2 worm cellular contexts compared by ENCODE assay signal in the genomic region with DNA sequence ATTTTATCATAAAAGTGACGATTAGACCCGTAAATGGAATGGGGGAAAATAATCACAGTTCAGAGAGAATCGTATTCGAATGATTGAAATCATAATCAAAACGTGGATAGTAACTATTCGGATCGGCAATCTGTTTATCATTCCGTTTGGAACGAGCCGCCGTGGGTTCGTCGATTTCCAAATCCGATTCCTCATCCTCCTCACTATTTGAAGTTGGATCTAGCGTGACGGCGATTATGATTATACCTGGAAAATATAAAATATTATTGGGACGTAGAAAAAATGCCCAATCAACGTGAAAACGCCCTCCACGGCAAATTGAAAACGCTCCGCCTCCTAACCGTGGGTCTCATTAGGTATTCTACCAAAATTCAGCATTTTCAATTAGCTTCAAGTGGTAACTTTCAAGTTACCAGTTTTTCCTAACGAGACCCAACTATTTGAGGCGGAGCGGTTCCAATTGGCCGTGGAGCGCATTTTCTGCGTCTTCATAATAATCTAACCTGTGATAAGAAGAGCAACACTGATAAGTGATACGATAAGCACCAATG.
TF ChIP-seq lines count a peak whose summit lies in the region.

No protein-coding gene starts in this region.

TF ChIP-seq in whole organism, L4 larva, 104 proteins besides CTCF, POLR2A, EP300 and RAD21 (continued from another document):
- no peak for TF ChIP-seq unc-39 (tag; optimal IDR thresholded peaks at IDR 0.05; lab: Kevin White, UChicago)
- TF ChIP-seq dve-1 (tag; optimal IDR thresholded peaks at IDR 0.05; lab: Kevin White, UChicago; ENCODE audit: insufficient read depth): peak; percentile 16
- no peak for TF ChIP-seq lin-29 (GFP tag; IDR thresholded peaks at IDR 0.05; lab: Robert Waterston, UW)
- no peak for TF ChIP-seq Y75B8A.6 (GFP tag; IDR thresholded peaks at IDR 0.05; lab: Robert Waterston, UW)
- no peak for TF ChIP-seq mxl-3 (GFP tag; optimal IDR thresholded peaks at IDR 0.05; lab: Kevin White, UChicago)
- no peak for TF ChIP-seq Y5F2A.4 (GFP tag; optimal IDR thresholded peaks at IDR 0.05; lab: Kevin White, UChicago)
- no peak for TF ChIP-seq nhr-111 (GFP tag; optimal IDR thresholded peaks at IDR 0.05; lab: Kevin White, UChicago)
- TF ChIP-seq madf-9 (GFP tag; conservative IDR thresholded peaks at IDR 0.05; lab: Robert Waterston, UW): no peak; the same call in 1 of the 2 replicates
- peak; percentile 35 for TF ChIP-seq dmd-6 (GFP tag; IDR thresholded peaks at IDR 0.05; lab: Robert Waterston, UW)
- TF ChIP-seq madf-5 (GFP tag; IDR thresholded peaks at IDR 0.05; lab: Robert Waterston, UW): no peak
- TF ChIP-seq lin-1 (GFP tag; IDR thresholded peaks at IDR 0.05; lab: Robert Waterston, UW): no peak
- no peak for TF ChIP-seq fkh-10 (GFP tag; optimal IDR thresholded peaks at IDR 0.05; lab: Kevin White, UChicago)
- TF ChIP-seq nhr-25 (tag; optimal IDR thresholded peaks at IDR 0.05; lab: Kevin White, UChicago; ENCODE audit: borderline replicate concordance, insufficient read depth): no peak
- TF ChIP-seq nhr-237 (tag; optimal IDR thresholded peaks at IDR 0.05; lab: Kevin White, UChicago): no peak
- TF ChIP-seq ztf-7 (tag; optimal IDR thresholded peaks at IDR 0.05; lab: Kevin White, UChicago): no peak
- TF ChIP-seq unc-130 (GFP tag; optimal IDR thresholded peaks at IDR 0.05; lab: Kevin White, UChicago): no peak
- peak; percentile 69 for TF ChIP-seq duxl-1 (tag; optimal IDR thresholded peaks at IDR 0.05; lab: Kevin White, UChicago; ENCODE audit: poor library complexity)
- 0 out of 2 replicates have a peak, but pooled peaks have one; percentile 17 for TF ChIP-seq D1046.2 (GFP tag; IDR thresholded peaks at IDR 0.05; lab: Robert Waterston, UW)
- TF ChIP-seq F37D6.2 (tag; optimal IDR thresholded peaks at IDR 0.05; lab: Kevin White, UChicago): no peak
- TF ChIP-seq ama-1 (optimal IDR thresholded peaks at IDR 0.05; lab: Kevin White, UChicago): peak; percentile 51
- TF ChIP-seq F44E2.7 (GFP tag; IDR thresholded peaks at IDR 0.05; lab: Robert Waterston, UW): no peak
- peak; percentile 2 for TF ChIP-seq T20F7.1 (GFP tag; optimal IDR thresholded peaks at IDR 0.05; lab: Kevin White, UChicago)
- TF ChIP-seq nhr-102 (tag; optimal IDR thresholded peaks at IDR 0.05; lab: Kevin White, UChicago): peak; percentile 67
- peak; percentile 78; the same call in 1 of the 2 replicates for TF ChIP-seq zfp-3 (GFP tag; conservative IDR thresholded peaks at IDR 0.05; lab: Robert Waterston, UW)
- no peak for TF ChIP-seq zip-11 (GFP tag; IDR thresholded peaks at IDR 0.05; lab: Robert Waterston, UW)
- TF ChIP-seq lsy-2 (tag; optimal IDR thresholded peaks at IDR 0.05; lab: Kevin White, UChicago): no peak
- TF ChIP-seq spr-1 (tag; optimal IDR thresholded peaks at IDR 0.05; lab: Kevin White, UChicago): peak; percentile 82

TF ChIP-seq in whole organism, young adult, 124 proteins besides CTCF, POLR2A, EP300 and RAD21 (continued from another document):
- TF ChIP-seq ets-4 (GFP tag; optimal IDR thresholded peaks at IDR 0.05; lab: Kevin White, UChicago): no peak
- no peak for TF ChIP-seq nhr-120 (GFP tag; IDR thresholded peaks at IDR 0.05; lab: Robert Waterston, UW)
- no peak for TF ChIP-seq Y79H2A.3 (GFP tag; conservative IDR thresholded peaks at IDR 0.05; lab: Robert Waterston, UW)
- TF ChIP-seq ZK185.1 (tag; optimal IDR thresholded peaks at IDR 0.05; lab: Kevin White, UChicago; ENCODE audit: poor library complexity, severe bottlenecking): peak; percentile 59
- no peak for TF ChIP-seq rpc-1 (optimal IDR thresholded peaks at IDR 0.05; lab: Kevin White, UChicago)
- no peak for TF ChIP-seq rpc-1 (tag; optimal IDR thresholded peaks at IDR 0.05; lab: Kevin White, UChicago)
- TF ChIP-seq dpff-1 (tag; optimal IDR thresholded peaks at IDR 0.05; lab: Kevin White, UChicago): no peak
- no peak for TF ChIP-seq ztf-28 (GFP tag; IDR thresholded peaks at IDR 0.05; lab: Robert Waterston, UW)
- no peak for TF ChIP-seq lsy-27 (tag; optimal IDR thresholded peaks at IDR 0.05; lab: Kevin White, UChicago; ENCODE audit: borderline replicate concordance, insufficient read depth)
- TF ChIP-seq attf-6 (GFP tag; IDR thresholded peaks at IDR 0.05; lab: Robert Waterston, UW): no peak
- peak in 1 of 2 experiments; percentile 9 for TF ChIP-seq let-607 (tag; optimal IDR thresholded peaks at IDR 0.05; lab: Kevin White, UChicago)
- TF ChIP-seq ceh-58 (GFP tag; IDR thresholded peaks at IDR 0.05; lab: Robert Waterston, UW): no peak
- TF ChIP-seq ztf-18 (tag; optimal IDR thresholded peaks at IDR 0.05; lab: Kevin White, UChicago): peak; percentile 27
- peak; percentile 42 for TF ChIP-seq athp-1 (tag; optimal IDR thresholded peaks at IDR 0.05; lab: Kevin White, UChicago)
- no peak for TF ChIP-seq mes-4 (tag; optimal IDR thresholded peaks at IDR 0.05; lab: Kevin White, UChicago)
- no peak for TF ChIP-seq nfya-2 (GFP tag; IDR thresholded peaks at IDR 0.05; lab: Robert Waterston, UW)
- TF ChIP-seq dox-1 (GFP tag; IDR thresholded peaks at IDR 0.05; lab: Robert Waterston, UW): 0 out of 2 replicates have a peak, but pooled peaks have one; percentile 33
- TF ChIP-seq Y95B8A.8 (GFP tag; IDR thresholded peaks at IDR 0.05; lab: Robert Waterston, UW): peak; percentile 49; the same call in 1 of the 2 replicates
- peak; percentile 92; the same call in 1 of the 2 replicates for TF ChIP-seq Y53G8AR.9 (GFP tag; conservative IDR thresholded peaks at IDR 0.05; lab: Robert Waterston, UW)
- TF ChIP-seq rcor-1 (GFP tag; IDR thresholded peaks at IDR 0.05; lab: Robert Waterston, UW): no peak
- no peak for TF ChIP-seq lsl-1 (GFP tag; optimal IDR thresholded peaks at IDR 0.05; lab: Kevin White, UChicago)
- no peak for TF ChIP-seq mel-28 (tag; optimal IDR thresholded peaks at IDR 0.05; lab: Kevin White, UChicago; ENCODE audit: borderline replicate concordance)
- no peak for TF ChIP-seq akir-1 (GFP tag; optimal IDR thresholded peaks at IDR 0.05; lab: Kevin White, UChicago)
- peak; percentile 80 for TF ChIP-seq repo-1 (tag; optimal IDR thresholded peaks at IDR 0.05; lab: Kevin White, UChicago)
- peak; percentile 53 for TF ChIP-seq chd-7 (tag; optimal IDR thresholded peaks at IDR 0.05; lab: Kevin White, UChicago)
